Fruit fly (Drosophila melanogaster) whole organism, wandering third instar larva: Measurements from ENCODE around the gene Cpr62Ba.

Experiments
- Abd-B ChIP-seq: fragments of >200 bp; optimal IDR thresholded peaks from 2 replicates; lab custom pipeline; 2017; ENCODE audit warnings: missing biosample characterization, missing genetic modification characterization
- CG32264 ChIP-seq: fragments of 200-800 bp; sonication (Bioruptor generic); optimal IDR thresholded peaks from 2 replicates; lab custom pipeline; 2016; ENCODE audit warnings: missing biosample characterization, missing genetic modification characterization
- CG9705 ChIP-seq: fragments of 200-800 bp; sonication (Bioruptor generic); optimal IDR thresholded peaks from 2 replicates; lab custom pipeline; 2018; ENCODE audit warnings: missing biosample characterization, mild to moderate bottlenecking, missing genetic modification characterization
- CrebA ChIP-seq: fragments of 200-800 bp; sonication (Bioruptor generic); optimal IDR thresholded peaks from 2 replicates; lab custom pipeline; 2016; ENCODE audit warnings: missing biosample characterization, mild to moderate bottlenecking, missing genetic modification characterization, borderline replicate concordance
- Dfd ChIP-seq: fragments of >200 bp; optimal IDR thresholded peaks from 2 replicates; lab custom pipeline; 2017; ENCODE audit warnings: missing biosample characterization, missing genetic modification characterization
- Dif ChIP-seq: fragments of 200-275, 200-300 bp; sonication (Bioruptor generic); optimal IDR thresholded peaks from 2 replicates; lab custom pipeline; 2018; ENCODE audit warnings: missing biosample characterization, missing genetic modification characterization; ENCODE audit not compliant: partially characterized antibody
- GATAd ChIP-seq: sonication (Bioruptor generic); optimal IDR thresholded peaks from 2 replicates; lab custom pipeline; 2016; ENCODE audit warnings: missing biosample characterization, missing genetic modification characterization
- HLH106 ChIP-seq: fragments of 200-800 bp; optimal IDR thresholded peaks from 3 replicates; lab custom pipeline; 2019; ENCODE audit warnings: missing biosample characterization, mild to moderate bottlenecking, missing genetic modification characterization, moderate library complexity
- Hnf4 ChIP-seq: fragments of 200-800 bp; sonication (Bioruptor generic); optimal IDR thresholded peaks from 2 replicates; lab custom pipeline; 2016; ENCODE audit warnings: missing biosample characterization, mild to moderate bottlenecking, missing genetic modification characterization
- Hr78 ChIP-seq: fragments of >200 bp; optimal IDR thresholded peaks from 2 replicates; lab custom pipeline; 2017; ENCODE audit warnings: missing biosample characterization, missing genetic modification characterization
- Hr83 ChIP-seq: fragments of 200-300 bp; sonication (Bioruptor generic); optimal IDR thresholded peaks from 2 replicates; lab custom pipeline; 2016; ENCODE audit warnings: missing biosample characterization, mild to moderate bottlenecking, missing genetic modification characterization, moderate library complexity; ENCODE audit not compliant: poor library complexity, severe bottlenecking
- Jra ChIP-seq: sonication (Bioruptor generic); optimal IDR thresholded peaks from 2 replicates; lab custom pipeline; 2016; ENCODE audit warnings: missing biosample characterization, missing genetic modification characterization
- Mio ChIP-seq: sonication (Bioruptor generic); optimal IDR thresholded peaks from 2 replicates; lab custom pipeline; 2016; ENCODE audit warnings: missing biosample characterization, missing genetic modification characterization
- Myc ChIP-seq: fragments of >200 bp; optimal IDR thresholded peaks from 2 replicates; lab custom pipeline; 2017
- N ChIP-seq: fragments of >200 bp; optimal IDR thresholded peaks from 2 replicates; lab custom pipeline; 2018; ENCODE audit warnings: missing biosample characterization, missing external identifiers, missing genetic modification characterization
- OdsH ChIP-seq: fragments of 200-800 bp; sonication (Bioruptor generic); optimal IDR thresholded peaks from 2 replicates; lab custom pipeline; 2016; ENCODE audit warnings: missing biosample characterization, mild to moderate bottlenecking, missing genetic modification characterization
- Rel ChIP-seq, 2 experiments: fragments of 200-800 bp; sonication (Bioruptor generic) in 1 of 2; optimal IDR thresholded peaks; 2 replicates in 1 of 2; 3 replicates in 1 of 2; lab custom pipeline; 2016 to 2019; ENCODE audit warnings: mild to moderate bottlenecking in 2 of 2, missing biosample characterization in 2 of 2, missing genetic modification characterization in 2 of 2, moderate library complexity in 1 of 2
- Sp1 ChIP-seq: fragments of 200-800 bp; sonication (Bioruptor generic); optimal IDR thresholded peaks from 3 replicates; lab custom pipeline; 2019; ENCODE audit warnings: missing biosample characterization, mild to moderate bottlenecking, missing genetic modification characterization, moderate library complexity
- Vsx2 ChIP-seq: fragments of 200-300, 225-300 bp; sonication (Bioruptor generic); optimal IDR thresholded peaks from 2 replicates; lab custom pipeline; 2018; ENCODE audit warnings: missing biosample characterization, missing genetic modification characterization; ENCODE audit not compliant: partially characterized antibody
- br ChIP-seq: fragments of 200-800 bp; sonication (Bioruptor generic); optimal IDR thresholded peaks from 2 replicates; lab custom pipeline; 2016; ENCODE audit warnings: missing biosample characterization, missing genetic modification characterization
- brk ChIP-seq: fragments of 200-800 bp; sonication (Bioruptor generic); optimal IDR thresholded peaks from 2 replicates; lab custom pipeline; 2016; ENCODE audit warnings: missing biosample characterization, mild to moderate bottlenecking, missing genetic modification characterization
- dl ChIP-seq, 2 experiments: fragments of 175-275, 200-275 bp in 1 of 2; fragments of 200-275 bp in 1 of 2; sonication (Bioruptor generic); optimal IDR thresholded peaks; lab custom pipeline; 2018; ENCODE audit warnings: mild to moderate bottlenecking in 2 of 2, missing biosample characterization in 2 of 2, missing genetic modification characterization in 2 of 2, moderate library complexity in 2 of 2; ENCODE audit not compliant: partially characterized antibody in 2 of 2, insufficient read depth in 1 of 2
- dmrt93B ChIP-seq: fragments of 200-800 bp; sonication (Bioruptor generic); optimal IDR thresholded peaks from 2 replicates; lab custom pipeline; 2018; ENCODE audit warnings: missing biosample characterization, mild to moderate bottlenecking, missing genetic modification characterization
- dsf ChIP-seq: sonication (Bioruptor generic); optimal IDR thresholded peaks from 2 replicates; lab custom pipeline; 2016; ENCODE audit warnings: missing biosample characterization, missing genetic modification characterization, borderline replicate concordance
- ey ChIP-seq: fragments of 200-800 bp; sonication (Bioruptor generic); optimal IDR thresholded peaks from 2 replicates; lab custom pipeline; 2016; ENCODE audit warnings: missing biosample characterization, missing genetic modification characterization
- foxo ChIP-seq, 2 experiments: fragments of 200-800 bp; sonication (Bioruptor generic); optimal IDR thresholded peaks; 2 replicates in 1 of 2; 3 replicates in 1 of 2; lab custom pipeline; 2016 to 2017; ENCODE audit warnings: missing biosample characterization in 2 of 2, missing genetic modification characterization in 2 of 2
- fru ChIP-seq: fragments of 200-800 bp; sonication (Bioruptor generic); optimal IDR thresholded peaks from 3 replicates; lab custom pipeline; 2016; ENCODE audit warnings: missing biosample characterization, mild to moderate bottlenecking, missing genetic modification characterization
- h ChIP-seq: fragments of 200-800 bp; sonication (Bioruptor generic); optimal IDR thresholded peaks from 3 replicates; lab custom pipeline; 2016; ENCODE audit warnings: missing biosample characterization, mild to moderate bottlenecking, missing genetic modification characterization
- jim ChIP-seq: fragments of 175-275, 200-325 bp; sonication (Bioruptor generic); optimal IDR thresholded peaks from 2 replicates; lab custom pipeline; 2016; ENCODE audit warnings: missing biosample characterization, mild to moderate bottlenecking, missing genetic modification characterization
- lola ChIP-seq: fragments of >200 bp; optimal IDR thresholded peaks from 2 replicates; lab custom pipeline; 2017; ENCODE audit warnings: missing biosample characterization, missing genetic modification characterization
- pan ChIP-seq: fragments of >200 bp; optimal IDR thresholded peaks from 2 replicates; lab custom pipeline; 2017
- psq ChIP-seq: fragments of 200-800 bp; sonication (Bioruptor generic); optimal IDR thresholded peaks from 3 replicates; lab custom pipeline; 2017; ENCODE audit warnings: missing biosample characterization, mild to moderate bottlenecking, missing genetic modification characterization, moderate library complexity
- rgr ChIP-seq: fragments of 200-800 bp; sonication (Bioruptor generic); optimal IDR thresholded peaks from 3 replicates; lab custom pipeline; 2016; ENCODE audit warnings: missing biosample characterization, mild to moderate bottlenecking, missing genetic modification characterization
- sage ChIP-seq: fragments of 200-800 bp; sonication (Bioruptor generic); optimal IDR thresholded peaks from 2 replicates; lab custom pipeline; 2016; ENCODE audit warnings: missing biosample characterization, mild to moderate bottlenecking, missing genetic modification characterization
- sv ChIP-seq: fragments of 200-800 bp; sonication (Bioruptor generic); optimal IDR thresholded peaks from 3 replicates; lab custom pipeline; 2016; ENCODE audit warnings: missing biosample characterization, missing genetic modification characterization
- tai ChIP-seq: sonication (Bioruptor generic); optimal IDR thresholded peaks from 2 replicates; lab custom pipeline; 2016; ENCODE audit warnings: missing biosample characterization, missing genetic modification characterization
- usp ChIP-seq: fragments of >200 bp; optimal IDR thresholded peaks from 2 replicates; lab custom pipeline; 2017; ENCODE audit warnings: missing biosample characterization, missing genetic modification characterization
- woc ChIP-seq: sonication (Bioruptor generic); optimal IDR thresholded peaks from 2 replicates; lab custom pipeline; 2016; ENCODE audit warnings: missing biosample characterization, mild to moderate bottlenecking, missing genetic modification characterization

The Cpr62Ba gene

DNA sequence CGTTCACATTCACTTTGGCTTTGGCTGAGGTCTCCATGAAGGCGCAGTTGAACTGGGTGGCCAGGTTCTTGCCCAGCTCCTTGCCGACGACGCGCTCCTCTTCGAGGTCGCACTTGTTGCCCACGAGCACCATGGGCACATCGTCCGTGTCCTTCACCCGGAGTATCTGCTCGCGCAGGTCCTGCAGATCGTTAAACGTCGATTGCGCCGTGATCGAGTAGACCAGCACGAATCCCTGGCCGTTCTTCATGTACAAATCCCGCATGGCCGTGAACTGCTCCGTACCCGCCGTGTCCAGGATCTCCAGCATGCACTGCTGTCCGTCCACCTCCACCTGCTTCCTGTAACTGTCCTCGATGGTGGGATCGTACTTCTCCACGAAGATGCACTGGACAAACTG lies 29.2 kb upstream of the Cpr62Ba start:
- TF ChIP-seq N (GFP tag; lab: Kevin White, UChicago) (no peak), Hnf4 (no peak), tai (GFP tag; lab: Kevin White, UChicago) (no peak)

DNA sequence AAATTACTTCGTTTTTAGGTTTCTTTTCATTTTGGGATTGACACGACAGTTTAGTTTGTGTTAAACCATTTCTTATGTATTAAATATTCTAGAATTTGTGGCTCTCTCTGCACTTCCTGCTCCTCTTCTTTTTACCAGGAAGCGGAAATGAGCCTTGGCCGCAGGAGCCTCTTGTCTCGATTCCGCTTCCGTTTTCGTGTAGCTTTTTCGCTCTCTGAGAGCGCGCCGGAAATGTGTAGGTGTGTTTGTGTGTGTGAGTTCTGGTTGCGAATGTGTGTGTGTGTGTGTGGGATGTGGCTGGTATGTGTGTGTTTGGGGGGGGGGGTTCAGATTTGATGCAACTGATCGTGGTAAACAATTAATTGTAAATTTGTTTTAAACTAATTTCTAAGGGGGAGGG lies 28.0 kb upstream of the Cpr62Ba start:
- TF ChIP-seq sv (GFP tag; lab: Kevin White, UChicago) (no peak), woc (GFP tag; lab: Kevin White, UChicago) (no peak), HLH106 (tag; lab: Kevin White, UChicago) (peak; percentile 17), rgr (GFP tag; lab: Kevin White, UChicago) (peak; percentile 8), Hr78 (GFP tag; lab: Kevin White, UChicago) (no peak), fru (GFP tag; lab: Kevin White, UChicago) (no peak), Sp1 (peak; percentile 22), Mio (GFP tag; lab: Kevin White, UChicago) (no peak), OdsH (GFP tag; lab: Kevin White, UChicago) (no peak), CG9705 (GFP tag; lab: Kevin White, UChicago) (peak; percentile 8), Dfd (GFP tag; lab: Kevin White, UChicago) (peak; percentile 5), dl (GFP tag; optimal IDR thresholded peaks at IDR 0.05; lab: Kevin White, UChicago; ENCODE audit: insufficient read depth in 1 of 2, partially characterized antibody in 2 of 2) (no peak), Hr83 (GFP tag; lab: Kevin White, UChicago) (peak; percentile 53)

DNA sequence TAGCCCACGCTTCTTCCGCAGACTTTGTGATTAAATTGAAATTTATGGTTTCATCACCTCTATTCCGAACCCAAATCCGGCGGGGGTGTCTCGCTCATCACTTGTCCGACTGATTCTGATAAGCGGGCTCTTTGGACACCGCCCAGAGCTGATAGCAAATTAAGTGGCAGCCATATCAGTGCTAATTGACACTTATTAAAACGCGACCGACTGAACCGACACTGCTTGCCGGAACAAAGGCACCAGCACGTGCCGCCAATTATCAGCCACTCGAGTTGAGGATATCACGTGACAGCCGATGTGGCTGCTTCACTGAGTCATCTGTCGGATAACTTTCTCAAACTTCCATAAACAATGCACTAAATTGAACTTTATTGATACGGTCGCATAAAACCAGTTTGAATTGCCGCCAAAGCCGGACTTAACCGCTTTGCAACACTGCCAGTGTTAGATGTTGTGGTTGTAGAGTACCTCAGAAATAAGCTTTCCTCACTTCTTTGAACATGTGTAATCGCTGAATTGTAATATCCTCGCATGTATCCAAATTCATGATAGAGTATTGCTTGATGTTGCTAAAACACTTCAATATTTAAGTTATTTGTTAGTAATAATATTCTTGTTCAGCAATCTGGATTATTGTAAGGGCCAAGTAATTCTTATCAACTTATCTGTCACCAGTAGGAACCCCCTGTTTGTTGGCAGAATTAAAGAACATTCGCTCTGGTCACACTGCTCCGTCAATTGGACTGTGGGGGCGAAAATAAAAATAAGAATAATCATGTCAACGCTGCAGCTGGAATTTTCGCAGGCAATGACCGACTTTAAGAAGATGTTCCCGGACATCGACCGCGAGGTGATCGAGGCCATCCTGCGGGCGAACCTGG lies 25.1 kb upstream of the Cpr62Ba start, which contains the start of gene CG12024:
CG12024 (plus strand) TSS at position 699 of the 884 bp plus-strand sequence.
- TF ChIP-seq tai (GFP tag; lab: Kevin White, UChicago) (no peak), Hnf4 (peak; percentile 62), lola (GFP tag; lab: Kevin White, UChicago) (no peak), GATAd (no peak), Mio (GFP tag; lab: Kevin White, UChicago) (no peak), Hr83 (GFP tag; lab: Kevin White, UChicago) (no peak), Jra (GFP tag; lab: Kevin White, UChicago) (peak; percentile 70), sv (GFP tag; lab: Kevin White, UChicago) (peak; percentile 53), Abd-B (no peak), Myc (lab: Kevin White, UChicago) (peak; percentile 51), Rel (GFP tag; optimal IDR thresholded peaks at IDR 0.05; lab: Kevin White, UChicago) (no peak), Rel (tag; optimal IDR thresholded peaks at IDR 0.05; lab: Kevin White, UChicago) (peak; percentile 98), fru (GFP tag; lab: Kevin White, UChicago) (peak; percentile 75), OdsH (GFP tag; lab: Kevin White, UChicago) (peak; percentile 42), sage (GFP tag; lab: Kevin White, UChicago) (no peak), h (peak; percentile 55), usp (no peak), Dfd (GFP tag; lab: Kevin White, UChicago) (no peak), pan (lab: Kevin White, UChicago) (no peak), Hr78 (GFP tag; lab: Kevin White, UChicago) (no peak), Vsx2 (GFP tag; lab: Kevin White, UChicago) (no peak), Dif (GFP tag; lab: Kevin White, UChicago) (no peak), ey (GFP tag; lab: Kevin White, UChicago) (peak; percentile 68), CrebA (GFP tag; lab: Kevin White, UChicago) (no peak), N (GFP tag; lab: Kevin White, UChicago) (peak; percentile 85), psq (GFP tag; lab: Kevin White, UChicago) (peak; percentile 41), dmrt93B (GFP tag; lab: Kevin White, UChicago) (peak; percentile 56), dsf (GFP tag; lab: Kevin White, UChicago) (peak; percentile 47), rgr (GFP tag; lab: Kevin White, UChicago) (peak; percentile 62), foxo (GFP tag; optimal IDR thresholded peaks at IDR 0.05; lab: Kevin White, UChicago) (peak in 1 of 2 experiments; percentile 79), Sp1 (no peak), brk (GFP tag; lab: Kevin White, UChicago) (peak; percentile 58), jim (no peak), br (GFP tag; lab: Kevin White, UChicago) (peak; percentile 60), HLH106 (tag; lab: Kevin White, UChicago) (peak; percentile 77), CG9705 (GFP tag; lab: Kevin White, UChicago) (peak; percentile 64), woc (GFP tag; lab: Kevin White, UChicago) (peak; percentile 70), dl (GFP tag; optimal IDR thresholded peaks at IDR 0.05; lab: Kevin White, UChicago; ENCODE audit: insufficient read depth in 1 of 2, partially characterized antibody in 2 of 2) (no peak), CG32264 (GFP tag; lab: Kevin White, UChicago) (no peak)
